Worm (Caenorhabditis elegans) whole organism, midembryonic: ENCODE data around the gene F02A9.1.

Source experiments
- T22C8.4 ChIP-seq: fragments of 200-800 bp; sonication (Bioruptor generic); IDR thresholded peaks from 2 replicates; pipeline ENCODE4 v1.3.6; 2022; ENCODE audit warnings: missing genetic modification characterization, missing compliant biosample characterization
- cog-1 ChIP-seq: sonication (generic microtip); optimal IDR thresholded peaks from 2 replicates; lab custom pipeline; 2016; ENCODE audit warnings: missing genetic modification characterization, missing compliant biosample characterization
- flt-1 ChIP-seq: fragments of 200-800 bp; sonication (Bioruptor generic); IDR thresholded peaks from 2 replicates; pipeline ENCODE4 v1.3.6; 2022; ENCODE audit warnings: missing genetic modification characterization, missing compliant biosample characterization
- klf-2 ChIP-seq: fragments of 200-800 bp; sonication (Bioruptor generic); conservative IDR thresholded peaks from 2 replicates; pipeline ENCODE4 v1.3.6; 2022; ENCODE audit warnings: missing genetic modification reagents, missing genetic modification characterization, missing compliant biosample characterization
- med-1 ChIP-seq: sonication (generic microtip); optimal IDR thresholded peaks from 2 replicates; lab custom pipeline; 2017; ENCODE audit warnings: missing genetic modification characterization, mild to moderate bottlenecking, missing compliant biosample characterization, antibody characterized with exemption, missing genetic modification reagents; ENCODE audit not compliant: insufficient read depth
- ref-1 ChIP-seq: fragments of 200-800 bp; sonication (Bioruptor generic); conservative IDR thresholded peaks from 2 replicates; pipeline ENCODE4 v1.3.6; 2022; ENCODE audit warnings: missing genetic modification reagents, missing genetic modification characterization, missing compliant biosample characterization
- tab-1 ChIP-seq: fragments of 200-800 bp; sonication (Bioruptor generic); IDR thresholded peaks from 2 replicates; pipeline ENCODE4 v1.3.6; 2022; ENCODE audit warnings: missing genetic modification characterization, missing compliant biosample characterization
- ztf-23 ChIP-seq: fragments of 200-800 bp; sonication (Bioruptor generic); IDR thresholded peaks from 2 replicates; pipeline ENCODE4 v1.3.6; 2022; ENCODE audit warnings: missing genetic modification reagents, missing genetic modification characterization, missing compliant biosample characterization
- ztf-29 ChIP-seq: fragments of 200-800 bp; sonication (Bioruptor generic); IDR thresholded peaks from 2 replicates; pipeline ENCODE4 v1.3.6; 2022; ENCODE audit warnings: missing genetic modification reagents, missing genetic modification characterization, missing compliant biosample characterization

Gene F02A9.1

DNA sequence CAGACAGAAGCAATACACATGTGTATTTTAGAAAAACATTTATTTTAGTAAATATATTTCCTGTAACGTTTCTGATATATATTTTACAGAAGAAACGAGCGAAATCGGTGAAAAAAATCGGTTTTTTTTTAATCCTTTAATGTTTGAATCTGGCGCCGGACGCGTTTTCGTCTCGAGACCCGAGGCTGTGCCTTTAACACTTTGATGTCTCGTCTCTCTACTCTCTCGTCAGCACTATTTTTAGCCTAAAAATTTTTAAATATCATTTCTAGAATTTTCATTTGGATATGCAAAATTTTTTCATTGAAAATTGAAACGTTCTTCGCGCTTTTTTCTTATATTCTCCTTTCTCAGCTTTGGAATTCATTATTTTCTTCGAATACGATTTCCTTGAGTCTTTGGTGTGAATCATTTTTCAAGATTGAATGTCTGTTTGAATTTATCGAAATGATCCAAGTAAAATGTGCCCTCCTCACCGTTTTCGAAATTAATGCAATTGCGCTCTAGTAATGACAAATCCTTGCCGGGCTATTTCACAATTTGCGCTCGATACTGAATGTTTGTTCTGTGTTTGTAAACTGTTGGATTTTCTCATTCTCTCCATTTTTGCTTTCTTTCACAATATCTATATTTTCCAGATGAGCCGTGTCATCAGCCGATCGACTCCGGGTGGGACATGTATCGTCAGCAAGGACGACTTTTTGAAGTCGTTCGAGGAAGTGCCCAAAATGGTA lies 23.0 kb downstream of the F02A9.1 start, which contains the start of gene cls-2:
TSS of gene cls-2 (plus strand) at position 635 of the 734 bp plus-strand sequence.
- TF ChIP-seq flt-1 (GFP tag; lab: Robert Waterston, UW) (no peak), ref-1 (GFP tag; lab: Robert Waterston, UW) (no peak), ztf-23 (GFP tag; lab: Robert Waterston, UW) (no peak), ztf-29 (no peak), klf-2 (GFP tag; lab: Robert Waterston, UW) (no peak), cog-1 (tag; lab: Kevin White, UChicago) (no peak), med-1 (GFP tag; lab: Kevin White, UChicago) (no peak), tab-1 (GFP tag; lab: Robert Waterston, UW) (no peak), T22C8.4 (GFP tag; lab: Robert Waterston, UW) (no peak)

DNA sequence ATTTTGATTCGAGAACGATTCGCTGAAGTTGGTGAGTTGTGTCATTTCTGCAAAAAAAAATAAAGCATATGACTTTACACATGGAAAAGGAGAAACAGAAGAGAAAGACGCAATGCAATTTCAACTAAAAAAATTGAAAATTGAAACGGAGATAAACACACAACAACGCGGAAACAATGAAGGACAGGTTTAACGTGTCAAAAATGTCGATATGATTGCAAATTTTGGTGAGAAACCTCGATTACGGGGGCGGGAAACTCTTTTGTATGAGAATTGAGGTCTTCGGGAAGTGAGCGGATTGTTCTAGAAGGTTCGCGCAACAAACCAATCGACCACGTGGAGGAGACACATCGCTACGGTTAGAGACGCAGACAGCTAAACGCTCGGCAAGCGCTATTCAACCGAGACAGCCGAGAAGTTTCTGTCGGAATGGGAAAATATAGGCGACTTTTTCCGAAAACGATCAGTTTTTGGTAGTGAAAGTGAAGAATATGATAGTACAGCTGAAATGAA lies 23.8 kb downstream of the F02A9.1 start, which contains the start of gene R107.5:
TSS of gene R107.5 (minus strand) at position 51 of the 513 bp plus-strand sequence.
- TF ChIP-seq ztf-29 (no peak), ref-1 (GFP tag; lab: Robert Waterston, UW) (no peak), T22C8.4 (GFP tag; lab: Robert Waterston, UW) (peak; percentile 52; the same call in 1 of the 2 replicates), med-1 (GFP tag; lab: Kevin White, UChicago) (no peak), tab-1 (GFP tag; lab: Robert Waterston, UW) (no peak), flt-1 (GFP tag; lab: Robert Waterston, UW) (peak; percentile 78), ztf-23 (GFP tag; lab: Robert Waterston, UW) (peak; percentile 81)

DNA sequence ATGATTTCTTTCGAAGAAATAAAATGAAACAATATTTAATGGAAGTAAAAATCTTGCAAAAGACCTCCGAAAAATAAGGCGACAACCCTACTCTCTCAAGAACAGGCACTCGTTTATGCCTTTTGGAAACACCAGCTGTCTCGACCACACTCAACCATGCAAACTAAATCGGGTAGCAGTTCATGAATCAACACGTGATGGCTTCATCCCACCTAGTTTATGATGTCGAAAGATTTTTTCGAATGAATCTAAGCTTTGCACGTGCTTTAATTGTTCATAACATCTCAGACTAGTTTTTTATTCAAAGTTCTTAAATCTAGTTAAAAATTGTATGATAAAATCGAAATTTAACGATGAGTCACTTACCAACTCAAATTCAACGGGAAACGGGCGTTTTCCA lies 24.3 kb downstream of the F02A9.1 start:
- no peak for TF ChIP-seq cog-1 (tag; lab: Kevin White, UChicago)
- TF ChIP-seq ref-1 (GFP tag; lab: Robert Waterston, UW): no peak
- no peak for TF ChIP-seq tab-1 (GFP tag; lab: Robert Waterston, UW)
- TF ChIP-seq ztf-29: no peak
- TF ChIP-seq med-1 (GFP tag; lab: Kevin White, UChicago): no peak
- TF ChIP-seq T22C8.4 (GFP tag; lab: Robert Waterston, UW): no peak
- TF ChIP-seq klf-2 (GFP tag; lab: Robert Waterston, UW): no peak
- TF ChIP-seq flt-1 (GFP tag; lab: Robert Waterston, UW): no peak

DNA sequence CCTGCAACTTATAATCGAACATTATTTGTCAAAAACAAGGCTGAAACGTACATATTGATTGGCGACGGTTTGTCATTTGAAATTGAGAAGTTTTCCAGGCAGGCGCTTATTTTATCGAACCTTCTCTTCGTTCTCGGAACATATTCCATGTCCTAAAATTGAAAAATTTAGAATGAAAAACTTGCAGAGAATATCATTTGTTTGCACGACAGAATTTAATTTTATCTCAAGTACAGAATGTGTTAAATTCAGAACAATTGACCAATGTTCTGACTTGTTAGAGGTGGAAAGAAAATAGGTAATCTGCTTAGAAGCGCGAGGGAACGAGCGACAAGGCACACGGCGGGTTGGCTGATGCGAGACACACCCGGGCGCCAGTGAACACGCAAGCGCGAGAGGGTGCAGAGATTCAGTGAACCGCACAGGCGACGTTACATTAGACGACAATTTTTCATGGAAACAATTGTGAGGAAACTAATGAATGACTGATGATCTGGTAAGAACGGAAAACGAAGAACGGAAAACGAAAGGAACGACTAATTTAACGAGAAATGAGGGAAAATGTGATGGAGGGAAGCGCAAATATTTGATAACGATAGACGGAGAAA lies 25.1 kb downstream of the F02A9.1 start:
- TF ChIP-seq tab-1 (GFP tag; lab: Robert Waterston, UW) (no peak), T22C8.4 (GFP tag; lab: Robert Waterston, UW) (no peak), cog-1 (tag; lab: Kevin White, UChicago) (no peak), ztf-29 (0 out of 2 replicates have a peak, but pooled peaks have one; percentile 18), med-1 (GFP tag; lab: Kevin White, UChicago) (no peak), ref-1 (GFP tag; lab: Robert Waterston, UW) (no peak), klf-2 (GFP tag; lab: Robert Waterston, UW) (peak; percentile 38; the same call in 1 of the 2 replicates), ztf-23 (GFP tag; lab: Robert Waterston, UW) (no peak), flt-1 (GFP tag; lab: Robert Waterston, UW) (no peak; the same call in 1 of the 2 replicates)

DNA sequence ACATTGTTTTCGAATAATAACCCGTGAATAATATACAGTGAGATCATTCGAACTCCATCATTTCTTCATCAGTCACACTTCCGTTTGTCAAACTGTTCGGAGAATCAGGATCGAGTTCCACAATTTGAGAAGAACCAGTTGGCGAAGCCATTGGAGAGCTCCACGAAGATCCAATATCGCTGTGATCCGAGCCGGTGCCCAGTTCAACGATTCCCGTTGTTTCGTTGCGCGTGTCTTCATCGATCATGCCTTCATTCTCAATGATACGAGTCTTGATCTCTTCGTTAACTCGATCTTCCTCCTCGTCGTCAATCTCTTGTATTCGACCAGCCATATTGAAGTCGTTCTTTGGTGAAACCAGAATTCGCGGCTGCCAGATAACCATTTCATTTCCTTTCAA lies 25.9 kb downstream of the F02A9.1 start:
- TF ChIP-seq med-1 (GFP tag; lab: Kevin White, UChicago) (no peak), T22C8.4 (GFP tag; lab: Robert Waterston, UW) (no peak), cog-1 (tag; lab: Kevin White, UChicago) (no peak), ztf-23 (GFP tag; lab: Robert Waterston, UW) (no peak), ztf-29 (no peak), ref-1 (GFP tag; lab: Robert Waterston, UW) (no peak), flt-1 (GFP tag; lab: Robert Waterston, UW) (no peak), klf-2 (GFP tag; lab: Robert Waterston, UW) (no peak), tab-1 (GFP tag; lab: Robert Waterston, UW) (no peak)

DNA sequence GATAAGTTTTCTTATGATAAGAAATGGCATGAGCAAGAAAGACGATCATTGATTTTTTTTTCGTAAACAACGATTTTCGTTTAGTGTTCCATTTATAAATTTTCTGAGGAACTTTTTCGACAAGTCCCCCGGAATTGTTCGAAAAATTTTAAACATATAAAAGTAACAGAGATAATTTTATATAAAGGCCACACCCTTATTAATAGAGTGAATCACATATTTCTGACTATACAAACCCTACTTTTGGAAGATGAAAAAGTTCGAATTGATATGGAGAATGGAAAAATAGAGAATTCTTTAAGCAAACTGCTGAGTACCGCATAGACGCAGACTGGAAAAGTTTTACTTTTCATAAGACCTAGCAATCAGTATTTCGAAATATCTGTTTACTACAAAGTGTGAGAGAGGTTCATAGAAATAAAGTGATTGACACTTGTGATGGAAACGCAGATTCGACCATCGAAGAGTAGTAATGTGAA lies 26.4 kb downstream of the F02A9.1 start:
- TF ChIP-seq flt-1 (GFP tag; lab: Robert Waterston, UW) (no peak), med-1 (GFP tag; lab: Kevin White, UChicago) (no peak), ref-1 (GFP tag; lab: Robert Waterston, UW) (no peak), T22C8.4 (GFP tag; lab: Robert Waterston, UW) (no peak), ztf-29 (no peak), klf-2 (GFP tag; lab: Robert Waterston, UW) (no peak), ztf-23 (GFP tag; lab: Robert Waterston, UW) (no peak), cog-1 (tag; lab: Kevin White, UChicago) (no peak), tab-1 (GFP tag; lab: Robert Waterston, UW) (no peak)

DNA sequence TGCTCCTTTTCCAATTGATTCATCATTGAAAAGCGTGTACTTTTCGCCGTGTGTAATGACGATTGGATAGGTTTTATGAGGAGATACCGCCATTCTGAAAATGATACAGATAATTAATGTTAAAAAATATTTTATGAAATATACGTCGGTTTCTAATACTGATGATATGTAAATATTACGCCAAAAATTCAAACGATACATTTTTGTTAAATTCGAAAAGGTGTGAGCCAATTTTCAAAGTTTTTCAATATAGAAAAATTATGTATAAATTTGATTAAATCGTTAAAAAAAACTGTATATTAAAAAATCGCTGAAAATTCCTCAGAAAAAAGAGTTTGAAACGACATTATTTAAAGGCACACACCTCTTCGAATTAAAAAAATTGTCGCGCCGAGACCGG lies 27.0 kb downstream of the F02A9.1 start, which contains the start of gene ikke-1:
TSS of gene ikke-1 (minus strand) at position 101 of the 400 bp plus-strand sequence.
- TF ChIP-seq ztf-29 (no peak), T22C8.4 (GFP tag; lab: Robert Waterston, UW) (no peak), tab-1 (GFP tag; lab: Robert Waterston, UW) (no peak), cog-1 (tag; lab: Kevin White, UChicago) (no peak), klf-2 (GFP tag; lab: Robert Waterston, UW) (no peak), med-1 (GFP tag; lab: Kevin White, UChicago) (no peak), ref-1 (GFP tag; lab: Robert Waterston, UW) (no peak), flt-1 (GFP tag; lab: Robert Waterston, UW) (no peak), ztf-23 (GFP tag; lab: Robert Waterston, UW) (no peak)

DNA sequence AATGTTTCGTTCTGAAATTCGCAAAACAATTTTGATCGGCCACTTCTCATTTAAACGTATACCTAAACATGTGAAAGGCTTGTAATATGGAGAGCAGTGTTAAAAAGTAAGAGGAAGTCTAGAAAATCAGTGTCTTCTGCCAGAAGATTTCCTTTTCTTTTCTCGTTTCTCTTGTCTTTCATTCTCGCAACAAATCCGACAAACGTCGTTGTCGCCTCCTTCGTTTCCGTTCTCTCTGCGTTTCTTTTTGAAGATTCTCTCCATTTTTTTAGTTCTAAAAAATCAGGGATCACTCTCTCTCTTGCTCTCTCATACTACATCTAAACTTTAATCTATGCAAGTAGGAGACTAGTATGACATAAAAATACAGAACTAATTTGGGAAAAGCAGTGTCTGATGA lies 30.3 kb downstream of the F02A9.1 start:
- TF ChIP-seq klf-2 (GFP tag; lab: Robert Waterston, UW): no peak
- no peak for TF ChIP-seq T22C8.4 (GFP tag; lab: Robert Waterston, UW)
- TF ChIP-seq tab-1 (GFP tag; lab: Robert Waterston, UW): no peak
- TF ChIP-seq cog-1 (tag; lab: Kevin White, UChicago): no peak
- TF ChIP-seq flt-1 (GFP tag; lab: Robert Waterston, UW): no peak
- TF ChIP-seq ztf-23 (GFP tag; lab: Robert Waterston, UW): no peak
- TF ChIP-seq med-1 (GFP tag; lab: Kevin White, UChicago): no peak
- no peak for TF ChIP-seq ztf-29
- no peak for TF ChIP-seq ref-1 (GFP tag; lab: Robert Waterston, UW)
